Worm (Caenorhabditis elegans): ENCODE results near the gene sft-4.

The sft-4 gene

ce11 chrX:5773471-5773870 lies 7.1 kb downstream of the sft-4 start, which contains the start of gene sym-3:
sym-3 (plus strand) TSS chrX:5773771.
- TF ChIP-seq nhr-85 (tag) (no peak), jun-1 (tag; optimal IDR thresholded peaks at IDR 0.05) (no peak), ceh-63 (GFP tag; optimal IDR thresholded peaks at IDR 0.05) (no peak), mdl-1 (tag; optimal IDR thresholded peaks at IDR 0.05) (no peak), pax-3 (tag; optimal IDR thresholded peaks at IDR 0.05) (no peak), tbx-2 (tag; optimal IDR thresholded peaks at IDR 0.05) (no peak), nhr-28 (tag; optimal IDR thresholded peaks at IDR 0.05) (no peak), nhr-77 (tag; optimal IDR thresholded peaks at IDR 0.05) (no peak), lin-14 (GFP tag; optimal IDR thresholded peaks at IDR 0.05) (no peak), efl-1 (optimal IDR thresholded peaks at IDR 0.05) (no peak), efl-1 (GFP tag; optimal IDR thresholded peaks at IDR 0.05 in 1 of 2) (no peak), C04F5.9 (tag; optimal IDR thresholded peaks at IDR 0.05) (no peak), unc-98 (GFP tag; IDR thresholded peaks at IDR 0.05) (no peak), mab-9 (GFP tag; IDR thresholded peaks at IDR 0.05) (no peak), hlh-17 (GFP tag; optimal IDR thresholded peaks at IDR 0.05; ENCODE audit: borderline replicate concordance) (no peak), elt-3 (tag; optimal IDR thresholded peaks at IDR 0.05) (no peak), ceh-88 (GFP tag; IDR thresholded peaks at IDR 0.05) (no peak), ceh-8 (GFP tag; optimal IDR thresholded peaks at IDR 0.05) (no peak)

DNA sequence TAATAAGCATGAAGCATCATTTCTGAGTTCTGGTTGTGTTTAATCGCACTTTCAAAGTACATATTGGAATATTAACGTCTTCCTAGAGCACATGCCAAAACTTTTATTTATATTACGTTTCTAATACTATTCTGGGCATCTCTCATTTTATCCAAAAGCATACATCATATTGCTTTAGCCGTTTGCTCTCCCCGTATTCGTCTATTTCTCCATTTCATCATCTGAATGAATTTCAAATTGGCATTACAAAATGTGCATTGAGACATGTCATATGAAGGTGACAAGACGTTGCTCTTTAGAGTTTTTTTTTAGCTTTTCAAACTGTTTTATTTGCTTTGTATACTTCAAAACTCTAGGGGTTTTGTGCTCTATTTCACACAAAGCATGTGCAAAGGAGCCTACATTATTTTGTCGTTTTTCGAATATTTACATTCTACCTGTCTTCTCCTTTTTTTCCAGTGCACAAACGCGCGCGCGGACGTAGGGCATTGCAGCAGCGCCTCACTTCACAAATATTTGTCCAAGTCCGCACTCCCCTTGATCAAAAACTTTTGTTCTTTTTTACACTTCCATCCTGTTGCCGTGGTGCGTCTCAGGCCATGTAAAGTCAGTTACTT lies 7.9 kb downstream of the sft-4 start:
- peak; percentile 19 for TF ChIP-seq jun-1 (tag; optimal IDR thresholded peaks at IDR 0.05)
- TF ChIP-seq irx-1 (tag; optimal IDR thresholded peaks at IDR 0.05), result no peak
- TF ChIP-seq ceh-63 (GFP tag; optimal IDR thresholded peaks at IDR 0.05), result peak; percentile 70

ce11 chrX:5770648-5771047 lies 9.9 kb downstream of the sft-4 start, which contains the start of gene C54H2.4:
C54H2.4 (minus strand) TSS chrX:5770748.
- no peak for TF ChIP-seq unc-86 (tag; optimal IDR thresholded peaks at IDR 0.05)
- TF ChIP-seq fkh-8 (tag; optimal IDR thresholded peaks at IDR 0.05), result peak; percentile 7
- no peak for TF ChIP-seq mef-2 (tag; optimal IDR thresholded peaks at IDR 0.05)
- no peak for TF ChIP-seq dsc-1 (tag; optimal IDR thresholded peaks at IDR 0.05)

ce11 chrX:5764739-5765138 lies 15.8 kb downstream of the sft-4 start:
- TF ChIP-seq mdl-1 (tag; optimal IDR thresholded peaks at IDR 0.05), result no peak
- TF ChIP-seq fkh-4 (tag; optimal IDR thresholded peaks at IDR 0.05; ENCODE audit: borderline replicate concordance), result no peak
- TF ChIP-seq lin-14 (GFP tag; optimal IDR thresholded peaks at IDR 0.05), result peak; percentile 49
- TF ChIP-seq mep-1 (tag; optimal IDR thresholded peaks at IDR 0.05), result peak; percentile 49
- TF ChIP-seq blmp-1 (tag; optimal IDR thresholded peaks at IDR 0.05), result peak; percentile 18
- TF ChIP-seq dsc-1 (tag; optimal IDR thresholded peaks at IDR 0.05), result peak; percentile 53
- TF ChIP-seq aly-2 (tag; optimal IDR thresholded peaks at IDR 0.05), result no peak

DNA sequence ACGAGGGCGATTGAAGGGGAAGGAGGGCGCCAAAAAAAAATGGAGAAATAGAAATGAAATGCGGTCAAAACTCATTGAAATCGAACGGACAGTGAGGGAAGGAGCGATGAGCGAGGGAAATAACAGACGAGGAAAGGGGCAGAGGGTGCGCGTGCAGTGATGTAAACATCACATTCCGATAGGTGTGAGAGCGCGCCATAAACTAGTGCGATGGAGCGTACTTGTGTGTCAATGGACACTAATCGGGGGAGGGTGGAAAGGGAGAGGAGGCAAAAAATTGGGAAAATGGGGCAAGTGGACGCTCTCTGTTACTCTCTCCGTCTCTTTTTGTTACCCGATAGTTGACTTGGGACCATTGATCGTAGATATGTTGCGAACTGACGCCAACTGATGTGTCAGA lies 16.6 kb downstream of the sft-4 start:
- TF ChIP-seq irx-1 (tag; optimal IDR thresholded peaks at IDR 0.05) (no peak), fkh-10 (GFP tag; optimal IDR thresholded peaks at IDR 0.05) (peak; percentile 4), alr-1 (tag; optimal IDR thresholded peaks at IDR 0.05; ENCODE audit: borderline replicate concordance) (no peak), ces-1 (GFP tag; optimal IDR thresholded peaks at IDR 0.05) (no peak), sox-4 (tag; optimal IDR thresholded peaks at IDR 0.05) (no peak), fkh-4 (tag; optimal IDR thresholded peaks at IDR 0.05; ENCODE audit: borderline replicate concordance) (no peak), unc-30 (tag; optimal IDR thresholded peaks at IDR 0.05) (no peak), pag-3 (tag; optimal IDR thresholded peaks at IDR 0.05; ENCODE audit: borderline replicate concordance, insufficient read depth) (no peak), tbx-2 (tag; optimal IDR thresholded peaks at IDR 0.05) (peak; percentile 42), snu-23 (GFP tag; optimal IDR thresholded peaks at IDR 0.05) (peak; percentile 68), zag-1 (tag; optimal IDR thresholded peaks at IDR 0.05) (no peak), vab-15 (tag; optimal IDR thresholded peaks at IDR 0.05) (peak; percentile 9), lin-39 (tag; optimal IDR thresholded peaks at IDR 0.05) (no peak), nhr-90 (tag; optimal IDR thresholded peaks at IDR 0.05; ENCODE audit: poor library complexity) (peak; percentile 4), isw-1 (GFP tag; IDR thresholded peaks at IDR 0.05) (no peak), elt-2 (tag; optimal IDR thresholded peaks at IDR 0.05) (no peak), snpc-4 (tag; optimal IDR thresholded peaks at IDR 0.05) (peak; percentile 29), nhr-84 (tag; optimal IDR thresholded peaks at IDR 0.05) (no peak), lin-35 (GFP tag; optimal IDR thresholded peaks at IDR 0.05) (peak; percentile 65 to 79), unc-130 (tag; optimal IDR thresholded peaks at IDR 0.05) (peak; percentile 29), ceh-90 (tag; optimal IDR thresholded peaks at IDR 0.05) (no peak), swsn-7 (tag; optimal IDR thresholded peaks at IDR 0.05) (peak; percentile 55)
